Fruit fly (Drosophila melanogaster) whole organism, embryonic: ENCODE results near the gene CG13380.

Experiments
- Bgb ChIP-seq: fragments of 200-800 bp; sonication (Bioruptor generic); IDR thresholded peaks from 2 replicates; pipeline ENCODE4 v1.3.6; 2022; ENCODE audit warnings: missing biosample characterization, missing genetic modification characterization; ENCODE audit not compliant: partially characterized antibody
- CG10366 ChIP-seq: fragments of 200-800 bp; sonication (Bioruptor generic); IDR thresholded peaks from 2 replicates; pipeline ENCODE4 v1.3.6; 2022; ENCODE audit warnings: missing biosample characterization, missing genetic modification characterization
- CG10654 ChIP-seq: fragments of 200-800 bp; sonication (Bioruptor generic); optimal IDR thresholded peaks from 2 replicates; lab custom pipeline; 2016; ENCODE audit warnings: missing biosample characterization, missing genetic modification characterization
- CG11247 ChIP-seq: fragments of 200-800 bp; sonication (Bioruptor generic); IDR thresholded peaks from 2 replicates; pipeline ENCODE4 v1.3.6; 2022; ENCODE audit warnings: missing biosample characterization, missing genetic modification characterization
- CG11723 ChIP-seq: fragments of 200-800 bp; sonication (Bioruptor generic); optimal IDR thresholded peaks from 2 replicates; lab custom pipeline; 2017; ENCODE audit warnings: missing biosample characterization, mild to moderate bottlenecking, missing genetic modification characterization
- CG13123 ChIP-seq: fragments of 200-800 bp; sonication (Bioruptor generic); optimal IDR thresholded peaks from 2 replicates; lab custom pipeline; 2016; ENCODE audit warnings: missing biosample characterization, missing genetic modification characterization
- CG14710 ChIP-seq: fragments of 200-800 bp; sonication (Bioruptor generic); optimal IDR thresholded peaks from 3 replicates; lab custom pipeline; 2019; ENCODE audit warnings: missing biosample characterization, mild to moderate bottlenecking, missing genetic modification characterization, moderate library complexity
- CG15073 ChIP-seq: fragments of 200-800 bp; sonication (Bioruptor generic); optimal IDR thresholded peaks from 2 replicates; lab custom pipeline; 2016; ENCODE audit warnings: missing biosample characterization, missing genetic modification characterization
- CG1603 ChIP-seq: fragments of 200-800 bp; sonication (Bioruptor generic); optimal IDR thresholded peaks from 2 replicates; lab custom pipeline; 2019; ENCODE audit warnings: missing biosample characterization, mild to moderate bottlenecking, missing genetic modification characterization, moderate library complexity
- CG16813 ChIP-seq: fragments of 200-800 bp; sonication (Bioruptor generic); IDR thresholded peaks from 3 replicates; pipeline ENCODE4 v1.3.6; 2022; ENCODE audit warnings: missing biosample characterization, missing genetic modification characterization; ENCODE audit not compliant: partially characterized antibody
- CG17359 ChIP-seq: fragments of 200-800 bp; sonication (Bioruptor generic); optimal IDR thresholded peaks from 3 replicates; lab custom pipeline; 2018; ENCODE audit warnings: missing biosample characterization, mild to moderate bottlenecking, missing genetic modification characterization, moderate library complexity
- CG18619 ChIP-seq: fragments of 200-800 bp; sonication (Bioruptor generic); optimal IDR thresholded peaks from 3 replicates; lab custom pipeline; 2017; ENCODE audit warnings: missing biosample characterization, mild to moderate bottlenecking, missing genetic modification characterization
- CG2129 ChIP-seq: fragments of 200-800 bp; sonication (Bioruptor generic); IDR thresholded peaks from 2 replicates; pipeline ENCODE4 v1.3.6; 2022; ENCODE audit warnings: missing biosample characterization, missing genetic modification characterization; ENCODE audit not compliant: partially characterized antibody
- CG32532 ChIP-seq: fragments of 200-800 bp; sonication (Bioruptor generic); IDR thresholded peaks from 2 replicates; pipeline ENCODE4 v1.3.6; 2022; ENCODE audit warnings: missing biosample characterization, missing genetic modification characterization
- CG3995 ChIP-seq: fragments of 200-800 bp; sonication (Bioruptor generic); optimal IDR thresholded peaks from 3 replicates; lab custom pipeline; 2016; ENCODE audit warnings: missing biosample characterization, missing genetic modification characterization
- CG6765 ChIP-seq: fragments of 200-800 bp; sonication (Bioruptor generic); optimal IDR thresholded peaks from 3 replicates; lab custom pipeline; 2017; ENCODE audit warnings: missing biosample characterization, mild to moderate bottlenecking, missing genetic modification characterization
- CG7357 ChIP-seq: fragments of 200-800 bp; sonication (Bioruptor generic); IDR thresholded peaks from 3 replicates; pipeline ENCODE4 v1.3.6; 2022; ENCODE audit warnings: missing biosample characterization, missing genetic modification characterization
- CG7963 ChIP-seq: fragments of 200-800 bp; sonication (Bioruptor generic); IDR thresholded peaks from 3 replicates; pipeline ENCODE4 v1.3.6; 2022; ENCODE audit warnings: missing biosample characterization, missing genetic modification characterization; ENCODE audit not compliant: partially characterized antibody
- CG8281 ChIP-seq: fragments of 200-800 bp; sonication (Bioruptor generic); optimal IDR thresholded peaks from 2 replicates; lab custom pipeline; 2018; ENCODE audit warnings: missing biosample characterization, mild to moderate bottlenecking, missing genetic modification characterization, moderate library complexity
- D ChIP-seq, 2 experiments: fragments of 200-800 bp in 1 of 2; fragments of >200 bp in 1 of 2; sonication (Bioruptor generic) in 1 of 2; optimal IDR thresholded peaks; 2 replicates in 1 of 2; 3 replicates in 1 of 2; lab custom pipeline; 2017; ENCODE audit warnings: mild to moderate bottlenecking in 1 of 2, missing biosample characterization in 1 of 2, missing genetic modification characterization in 1 of 2, missing genetic modification reagents in 1 of 2
- Dll ChIP-seq: fragments of 200-800 bp; sonication (Bioruptor generic); IDR thresholded peaks from 4 replicates; pipeline ENCODE4 v1.3.6; 2022; ENCODE audit warnings: missing biosample characterization, missing genetic modification characterization; ENCODE audit not compliant: partially characterized antibody
- Dp ChIP-seq: fragments of 200-800 bp; sonication (Bioruptor generic); optimal IDR thresholded peaks from 2 replicates; lab custom pipeline; 2018; ENCODE audit warnings: missing biosample characterization, mild to moderate bottlenecking, missing genetic modification characterization, moderate library complexity
- E2f2 ChIP-seq: fragments of 200-800 bp; sonication (Bioruptor generic); IDR thresholded peaks from 2 replicates; pipeline ENCODE4 v1.3.6; 2022; ENCODE audit warnings: missing biosample characterization, missing genetic modification characterization
- GATAe ChIP-seq: fragments of 200-800 bp; sonication (Bioruptor generic); conservative IDR thresholded peaks from 2 replicates; pipeline ENCODE4 v1.3.6; 2022; ENCODE audit warnings: missing biosample characterization, missing genetic modification characterization
- H15 ChIP-seq: fragments of 200-800 bp; sonication (Bioruptor generic); IDR thresholded peaks from 3 replicates; pipeline ENCODE4 v1.3.6; 2022; ENCODE audit warnings: missing biosample characterization, missing genetic modification characterization
- Lhr ChIP-seq: fragments of 200-800 bp; sonication (Bioruptor generic); optimal IDR thresholded peaks from 3 replicates; lab custom pipeline; 2017; ENCODE audit warnings: mild to moderate bottlenecking, missing biosample characterization, missing genetic modification reagents, missing genetic modification characterization
- Oaz ChIP-seq: fragments of 200-800 bp; sonication (Bioruptor generic); IDR thresholded peaks from 2 replicates; pipeline ENCODE4 v1.3.6; 2022; ENCODE audit warnings: missing biosample characterization, missing genetic modification characterization
- Ptx1 ChIP-seq: fragments of 200-800 bp; sonication (Bioruptor generic); IDR thresholded peaks from 2 replicates; pipeline ENCODE4 v1.3.6; 2022; ENCODE audit warnings: missing biosample characterization, missing genetic modification characterization
- Sox100B ChIP-seq: fragments of 200-800 bp; sonication (Bioruptor generic); optimal IDR thresholded peaks from 3 replicates; lab custom pipeline; 2018; ENCODE audit warnings: missing biosample characterization, mild to moderate bottlenecking, missing genetic modification characterization
- aop ChIP-seq: fragments of 200-800 bp; sonication (Bioruptor generic); IDR thresholded peaks from 2 replicates; pipeline ENCODE4 v1.3.6; 2022; ENCODE audit warnings: missing biosample characterization, missing genetic modification characterization
- bcd ChIP-seq: fragments of 200-800 bp; sonication (Bioruptor generic); optimal IDR thresholded peaks from 2 replicates; lab custom pipeline; 2017; ENCODE audit warnings: missing biosample characterization, mild to moderate bottlenecking, missing genetic modification characterization
- cad ChIP-seq: fragments of >200 bp; optimal IDR thresholded peaks from 2 replicates; lab custom pipeline; 2017; ENCODE audit warnings: missing biosample characterization, missing genetic modification characterization
- chif ChIP-seq, 2 experiments: fragments of 200-800 bp; sonication (Bioruptor generic); optimal IDR thresholded peaks; 3 replicates each; lab custom pipeline; 2016; ENCODE audit warnings: missing biosample characterization in 2 of 2, missing genetic modification characterization in 2 of 2
- chinmo ChIP-seq: fragments of 200-800 bp; sonication (Bioruptor generic); IDR thresholded peaks from 4 replicates; pipeline ENCODE4 v1.3.6; 2022; ENCODE audit warnings: missing biosample characterization, missing genetic modification characterization; ENCODE audit not compliant: partially characterized antibody
- corto ChIP-seq: fragments of 200-800 bp; sonication (Bioruptor generic); optimal IDR thresholded peaks from 2 replicates; lab custom pipeline; 2016; ENCODE audit warnings: missing biosample characterization, mild to moderate bottlenecking, missing genetic modification characterization, moderate library complexity
- cwo ChIP-seq: fragments of 200-800 bp; sonication (Bioruptor generic); optimal IDR thresholded peaks from 3 replicates; lab custom pipeline; 2017; ENCODE audit warnings: missing biosample characterization, missing genetic modification characterization, mild to moderate bottlenecking, moderate library complexity, missing genetic modification reagents
- dan ChIP-seq: fragments of 200-800 bp; sonication (Bioruptor generic); IDR thresholded peaks from 2 replicates; pipeline ENCODE4 v1.3.6; 2022; ENCODE audit warnings: missing biosample characterization, missing genetic modification characterization
- dati ChIP-seq: fragments of 200-800 bp; sonication (Bioruptor generic); IDR thresholded peaks from 2 replicates; pipeline ENCODE4 v1.3.6; 2022; ENCODE audit warnings: missing biosample characterization, missing genetic modification characterization
- exex ChIP-seq: fragments of 200-800 bp; sonication (Bioruptor generic); optimal IDR thresholded peaks from 4 replicates; lab custom pipeline; 2018; ENCODE audit warnings: missing biosample characterization, mild to moderate bottlenecking, missing genetic modification characterization, moderate library complexity
- gfzf ChIP-seq: fragments of 200-800 bp; sonication (Bioruptor generic); optimal IDR thresholded peaks from 2 replicates; lab custom pipeline; 2016; ENCODE audit warnings: missing biosample characterization, mild to moderate bottlenecking, missing genetic modification characterization, moderate library complexity
- gt ChIP-seq: fragments of 200-800 bp; sonication (Bioruptor generic); IDR thresholded peaks from 2 replicates; pipeline ENCODE4 v1.3.6; 2022; ENCODE audit warnings: missing biosample characterization, missing genetic modification characterization
- hbn ChIP-seq: fragments of 200-800 bp; sonication (Bioruptor generic); IDR thresholded peaks from 2 replicates; pipeline ENCODE4 v1.3.6; 2022; ENCODE audit warnings: missing biosample characterization, missing genetic modification characterization; ENCODE audit not compliant: partially characterized antibody
- hth ChIP-seq: fragments of >200 bp; optimal IDR thresholded peaks from 2 replicates; lab custom pipeline; 2017; ENCODE audit warnings: inconsistent platforms
- maf-S ChIP-seq: fragments of 200-800 bp; sonication (Bioruptor generic); optimal IDR thresholded peaks from 2 replicates; lab custom pipeline; 2016; ENCODE audit warnings: missing biosample characterization, missing genetic modification characterization
- peb ChIP-seq: fragments of 200-800 bp; sonication (Bioruptor generic); IDR thresholded peaks from 2 replicates; pipeline ENCODE4 v1.3.6; 2022; ENCODE audit warnings: missing biosample characterization, missing genetic modification characterization
- schlank ChIP-seq: fragments of 200-800 bp; sonication (Bioruptor generic); optimal IDR thresholded peaks from 2 replicates; lab custom pipeline; 2018; ENCODE audit warnings: missing biosample characterization, mild to moderate bottlenecking, missing genetic modification characterization
- ssp ChIP-seq: fragments of 200-800 bp; sonication (Bioruptor generic); IDR thresholded peaks from 2 replicates; pipeline ENCODE4 v1.3.6; 2022; ENCODE audit warnings: missing biosample characterization, missing genetic modification characterization
- tio ChIP-seq: fragments of 200-800 bp; sonication (Bioruptor generic); optimal IDR thresholded peaks from 2 replicates; lab custom pipeline; 2017; ENCODE audit warnings: missing biosample characterization, missing genetic modification characterization, inconsistent platforms
- tll ChIP-seq, 2 experiments: fragments of 200-800 bp in 1 of 2; fragments of >200 bp in 1 of 2; sonication (Bioruptor generic) in 1 of 2; optimal IDR thresholded peaks; 2 replicates each; lab custom pipeline; 2017 to 2019; ENCODE audit warnings: missing biosample characterization in 2 of 2, missing genetic modification characterization in 2 of 2, mild to moderate bottlenecking in 1 of 2, moderate library complexity in 1 of 2
- tna ChIP-seq: fragments of 200-800 bp; sonication (Bioruptor generic); IDR thresholded peaks from 2 replicates; pipeline ENCODE4 v1.3.6; 2022; ENCODE audit warnings: missing biosample characterization, missing genetic modification characterization; ENCODE audit not compliant: partially characterized antibody
- wek ChIP-seq: fragments of 200-800 bp; sonication (Bioruptor generic); optimal IDR thresholded peaks from 3 replicates; lab custom pipeline; 2018; ENCODE audit warnings: missing biosample characterization, mild to moderate bottlenecking, missing genetic modification characterization, moderate library complexity

CG13380 gene

DNA sequence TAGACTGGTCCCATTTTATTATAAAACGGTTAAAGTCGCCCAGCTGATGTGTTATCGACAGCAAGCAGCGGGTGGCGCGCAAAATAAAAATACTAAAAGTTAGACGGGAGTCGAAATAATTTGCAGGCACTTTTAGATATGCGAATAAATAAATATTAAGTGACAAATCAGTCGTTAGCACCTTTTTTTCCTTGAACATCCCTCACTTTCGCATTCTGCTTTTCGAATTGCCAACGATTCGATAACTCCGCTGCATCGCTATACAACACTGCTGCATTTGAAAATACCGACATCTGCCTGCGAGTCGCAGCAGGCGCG, 4.6 kb upstream of the CG13380 start, which contains the start of gene bora (continued):
- no peak for TF ChIP-seq gt (GFP tag; lab: Robert Waterston, UW)
- no peak for TF ChIP-seq wek (GFP tag; lab: Kevin White, UChicago)
- no peak for TF ChIP-seq CG11723
- TF ChIP-seq CG7963 = no peak
- TF ChIP-seq dan = no peak
- no peak for TF ChIP-seq Oaz (GFP tag; lab: Robert Waterston, UW)
- TF ChIP-seq cad (GFP tag; lab: Kevin White, UChicago) = no peak
- TF ChIP-seq Dll (GFP tag; lab: Robert Waterston, UW) = no peak
- TF ChIP-seq CG8281 (tag; lab: Kevin White, UChicago) = no peak
- TF ChIP-seq bcd = no peak
- peak; percentile 61 for TF ChIP-seq gfzf (GFP tag; lab: Kevin White, UChicago)
- no peak for TF ChIP-seq CG11247 (GFP tag; lab: Robert Waterston, UW)
- TF ChIP-seq chinmo (GFP tag; lab: Robert Waterston, UW) = no peak
- no peak for TF ChIP-seq peb (GFP tag; lab: Robert Waterston, UW)
- TF ChIP-seq maf-S (GFP tag; lab: Kevin White, UChicago) = peak; percentile 25
- no peak for TF ChIP-seq corto (GFP tag; lab: Kevin White, UChicago)
- TF ChIP-seq GATAe (GFP tag; lab: Robert Waterston, UW) = no peak
- no peak for TF ChIP-seq D (optimal IDR thresholded peaks at IDR 0.05; lab: Kevin White, UChicago)
- no peak for TF ChIP-seq D (GFP tag; optimal IDR thresholded peaks at IDR 0.05; lab: Kevin White, UChicago)
- no peak for TF ChIP-seq tll (GFP tag; optimal IDR thresholded peaks at IDR 0.05; lab: Kevin White, UChicago)
- TF ChIP-seq CG10654 (GFP tag; lab: Kevin White, UChicago) = no peak
- TF ChIP-seq Ptx1 (GFP tag; lab: Robert Waterston, UW) = no peak
- TF ChIP-seq dati (GFP tag; lab: Robert Waterston, UW) = no peak
- peak; percentile 20 for TF ChIP-seq CG14710
- no peak for TF ChIP-seq CG13123 (GFP tag; lab: Kevin White, UChicago)
- TF ChIP-seq CG18619 (GFP tag; lab: Kevin White, UChicago) = no peak
- peak; percentile 92 for TF ChIP-seq E2f2
- no peak for TF ChIP-seq Lhr
- TF ChIP-seq schlank (tag; lab: Kevin White, UChicago) = no peak
- TF ChIP-seq Dp (GFP tag; lab: Kevin White, UChicago) = peak; percentile 82
- TF ChIP-seq CG15073 (GFP tag; lab: Kevin White, UChicago) = no peak
- no peak for TF ChIP-seq CG6765 (GFP tag; lab: Kevin White, UChicago)
- no peak for TF ChIP-seq CG10366 (GFP tag; lab: Robert Waterston, UW)
- TF ChIP-seq CG16813 (GFP tag; lab: Robert Waterston, UW) = peak; percentile 24; the same call in 1 of the 3 replicates
- TF ChIP-seq Bgb (GFP tag; lab: Robert Waterston, UW) = no peak
- TF ChIP-seq CG1603 = peak; percentile 1
- no peak for TF ChIP-seq tna
- TF ChIP-seq Sox100B = no peak
- TF ChIP-seq CG32532 = no peak
- TF ChIP-seq tio (GFP tag; lab: Kevin White, UChicago) = no peak
- TF ChIP-seq hbn (GFP tag; lab: Robert Waterston, UW) = no peak
- TF ChIP-seq H15 (GFP tag; lab: Robert Waterston, UW) = no peak
- no peak for TF ChIP-seq ssp (GFP tag; lab: Robert Waterston, UW)
- no peak for TF ChIP-seq cwo (GFP tag; lab: Kevin White, UChicago)
- TF ChIP-seq CG3995 (GFP tag; lab: Kevin White, UChicago) = no peak
- no peak for TF ChIP-seq CG17359 (tag; lab: Kevin White, UChicago)
- no peak for TF ChIP-seq CG7357
- TF ChIP-seq CG2129 (GFP tag; lab: Robert Waterston, UW) = no peak
- TF ChIP-seq exex (tag; lab: Kevin White, UChicago) = no peak
- no peak for TF ChIP-seq aop (GFP tag; lab: Robert Waterston, UW)
- TF ChIP-seq chif (GFP tag; optimal IDR thresholded peaks at IDR 0.05; lab: Kevin White, UChicago) = no peak
- TF ChIP-seq hth (lab: Kevin White, UChicago) = no peak
